Fruit fly (Drosophila melanogaster): Measurements from ENCODE around the gene Or83a.

The Or83a gene

dm6 chr3R:5367512-5368169, 31.4 kb downstream of the Or83a start:
- TF ChIP-seq gl (tag; optimal IDR thresholded peaks at IDR 0.05) (peak; percentile 31), CG12605 (GFP tag; IDR thresholded peaks at IDR 0.05) (peak; percentile 50; the same call in 1 of the 2 replicates), CG17806 (tag; optimal IDR thresholded peaks at IDR 0.05) (no peak), EcR (GFP tag; optimal IDR thresholded peaks at IDR 0.05) (peak; percentile 86), CG4496 (GFP tag; IDR thresholded peaks at IDR 0.05) (0 out of 3 replicates have a peak, but pooled peaks have one; percentile 19), CG13204 (GFP tag; optimal IDR thresholded peaks at IDR 0.05) (peak; percentile 73)

- no peak for TF ChIP-seq CG15710 (tag; optimal IDR thresholded peaks at IDR 0.05)
- TF ChIP-seq CG4496 (GFP tag; IDR thresholded peaks at IDR 0.05), result 0 out of 3 replicates have a peak, but pooled peaks have one; percentile 12
Measured at dm6 chr3R:5364539-5365273, 34.3 kb downstream of the Or83a start.

- TF ChIP-seq CG15710 (tag; optimal IDR thresholded peaks at IDR 0.05) (no peak), CG34367 (tag; optimal IDR thresholded peaks at IDR 0.05) (no peak), CG17806 (tag; optimal IDR thresholded peaks at IDR 0.05) (no peak), Snoo (tag; optimal IDR thresholded peaks at IDR 0.05) (peak; percentile 79), gl (tag; optimal IDR thresholded peaks at IDR 0.05) (peak; percentile 1), CG13204 (GFP tag; optimal IDR thresholded peaks at IDR 0.05) (peak; percentile 75), EcR (GFP tag; optimal IDR thresholded peaks at IDR 0.05) (peak; percentile 97), Ets98B (GFP tag; IDR thresholded peaks at IDR 0.05) (0 out of 2 replicates have a peak, but pooled peaks have one; percentile 7), CG4496 (GFP tag; IDR thresholded peaks at IDR 0.05) (peak; percentile 58; the same call in 2 of the 3 replicates)
Measured at dm6 chr3R:5363412-5363811, 35.6 kb downstream of the Or83a start.

- TF ChIP-seq CG13204 (GFP tag; optimal IDR thresholded peaks at IDR 0.05) (peak; percentile 57), Snoo (tag; optimal IDR thresholded peaks at IDR 0.05) (peak; percentile 84), rn (GFP tag; IDR thresholded peaks at IDR 0.05) (peak; percentile 84), CG32121 (GFP tag; IDR thresholded peaks at IDR 0.05) (peak; percentile 90), D1 (tag; optimal IDR thresholded peaks at IDR 0.05) (no peak), CG8159 (tag; optimal IDR thresholded peaks at IDR 0.05) (peak; percentile 86), Pif1A (GFP tag; optimal IDR thresholded peaks at IDR 0.05) (peak; percentile 95), CG8301 (tag; optimal IDR thresholded peaks at IDR 0.05) (peak; percentile 91), Ets98B (GFP tag; IDR thresholded peaks at IDR 0.05) (peak; percentile 94), EcR (GFP tag; optimal IDR thresholded peaks at IDR 0.05) (peak; percentile 90), CG9948 (tag; optimal IDR thresholded peaks at IDR 0.05) (peak; percentile 88), fd96Ca (GFP tag; IDR thresholded peaks at IDR 0.05) (peak; percentile 95), CG15710 (tag; optimal IDR thresholded peaks at IDR 0.05) (peak; percentile 87), gl (tag; optimal IDR thresholded peaks at IDR 0.05) (peak; percentile 75), CG12605 (GFP tag; IDR thresholded peaks at IDR 0.05) (peak; percentile 89), CG4496 (GFP tag; IDR thresholded peaks at IDR 0.05) (peak; percentile 95), Pif1B (GFP tag; optimal IDR thresholded peaks at IDR 0.05) (peak; percentile 95), CG10348 (GFP tag; IDR thresholded peaks at IDR 0.05) (peak; percentile 74), CG34367 (tag; optimal IDR thresholded peaks at IDR 0.05) (peak; percentile 88), CG17806 (tag; optimal IDR thresholded peaks at IDR 0.05) (peak; percentile 93), CG14655 (GFP tag; optimal IDR thresholded peaks at IDR 0.05) (no peak)
Measured at dm6 chr3R:5361681-5362319, 37.2 kb downstream of the Or83a start.

dm6 chr3R:5357935-5358414, 41.0 kb downstream of the Or83a start, which contains the start of gene Prosbeta7:
Gene Prosbeta7 (minus strand): TSS chr3R:5358364.
- no peak for TF ChIP-seq Snoo (tag; optimal IDR thresholded peaks at IDR 0.05)
- TF ChIP-seq EcR (GFP tag; optimal IDR thresholded peaks at IDR 0.05), result no peak
- TF ChIP-seq fd96Ca (GFP tag; IDR thresholded peaks at IDR 0.05), result no peak
- no peak for TF ChIP-seq Pif1A (GFP tag; optimal IDR thresholded peaks at IDR 0.05)
- no peak for TF ChIP-seq CG15710 (tag; optimal IDR thresholded peaks at IDR 0.05)
- TF ChIP-seq CG8301 (tag; optimal IDR thresholded peaks at IDR 0.05), result no peak
- no peak for TF ChIP-seq D1 (tag; optimal IDR thresholded peaks at IDR 0.05)
- TF ChIP-seq CG32121 (GFP tag; IDR thresholded peaks at IDR 0.05), result no peak
- TF ChIP-seq CG17806 (tag; optimal IDR thresholded peaks at IDR 0.05), result no peak
- no peak for TF ChIP-seq Pif1B (GFP tag; optimal IDR thresholded peaks at IDR 0.05)
- TF ChIP-seq CG13204 (GFP tag; optimal IDR thresholded peaks at IDR 0.05), result no peak
- TF ChIP-seq rn (GFP tag; IDR thresholded peaks at IDR 0.05), result no peak
- TF ChIP-seq CG9948 (tag; optimal IDR thresholded peaks at IDR 0.05), result no peak
- TF ChIP-seq Ets98B (GFP tag; IDR thresholded peaks at IDR 0.05), result no peak
- no peak for TF ChIP-seq CG8159 (tag; optimal IDR thresholded peaks at IDR 0.05)
- TF ChIP-seq CG10348 (GFP tag; IDR thresholded peaks at IDR 0.05), result no peak
- TF ChIP-seq CG14655 (GFP tag; optimal IDR thresholded peaks at IDR 0.05), result no peak
- no peak for TF ChIP-seq CG4496 (GFP tag; IDR thresholded peaks at IDR 0.05)

- TF ChIP-seq CG12605 (GFP tag; IDR thresholded peaks at IDR 0.05) (no peak), EcR (GFP tag; optimal IDR thresholded peaks at IDR 0.05) (peak; percentile 12)
Measured at dm6 chr3R:5355135-5355493, 43.9 kb downstream of the Or83a start.

All from whole organism, pupa.